Fruit fly (Drosophila melanogaster) whole organism, wandering third instar larva: ENCODE data around the gene Reg-2.

Source experiments
- Dfd ChIP-seq: fragments of >200 bp; optimal IDR thresholded peaks from 2 replicates; lab custom pipeline; 2017; ENCODE audit warnings: missing biosample characterization, missing genetic modification characterization
- Hr78 ChIP-seq: fragments of >200 bp; optimal IDR thresholded peaks from 2 replicates; lab custom pipeline; 2017; ENCODE audit warnings: missing biosample characterization, missing genetic modification characterization
- br ChIP-seq: fragments of 200-800 bp; sonication (Bioruptor generic); optimal IDR thresholded peaks from 2 replicates; lab custom pipeline; 2016; ENCODE audit warnings: missing biosample characterization, missing genetic modification characterization
- dsf ChIP-seq: sonication (Bioruptor generic); optimal IDR thresholded peaks from 2 replicates; lab custom pipeline; 2016; ENCODE audit warnings: missing biosample characterization, missing genetic modification characterization, borderline replicate concordance
- ey ChIP-seq: fragments of 200-800 bp; sonication (Bioruptor generic); optimal IDR thresholded peaks from 2 replicates; lab custom pipeline; 2016; ENCODE audit warnings: missing biosample characterization, missing genetic modification characterization
- jim ChIP-seq: fragments of 175-275, 200-325 bp; sonication (Bioruptor generic); optimal IDR thresholded peaks from 2 replicates; lab custom pipeline; 2016; ENCODE audit warnings: missing biosample characterization, mild to moderate bottlenecking, missing genetic modification characterization
- pan ChIP-seq: fragments of >200 bp; optimal IDR thresholded peaks from 2 replicates; lab custom pipeline; 2017
- psq ChIP-seq: fragments of 200-800 bp; sonication (Bioruptor generic); optimal IDR thresholded peaks from 3 replicates; lab custom pipeline; 2017; ENCODE audit warnings: missing biosample characterization, mild to moderate bottlenecking, missing genetic modification characterization, moderate library complexity
- rgr ChIP-seq: fragments of 200-800 bp; sonication (Bioruptor generic); optimal IDR thresholded peaks from 3 replicates; lab custom pipeline; 2016; ENCODE audit warnings: missing biosample characterization, mild to moderate bottlenecking, missing genetic modification characterization
- sage ChIP-seq: fragments of 200-800 bp; sonication (Bioruptor generic); optimal IDR thresholded peaks from 2 replicates; lab custom pipeline; 2016; ENCODE audit warnings: missing biosample characterization, mild to moderate bottlenecking, missing genetic modification characterization
- usp ChIP-seq: fragments of >200 bp; optimal IDR thresholded peaks from 2 replicates; lab custom pipeline; 2017; ENCODE audit warnings: missing biosample characterization, missing genetic modification characterization

- no peak for TF ChIP-seq sage (GFP tag; lab: Kevin White, UChicago)
- no peak for TF ChIP-seq usp (GFP tag; lab: Kevin White, UChicago)
- no peak for TF ChIP-seq rgr
- no peak for TF ChIP-seq psq (GFP tag; lab: Kevin White, UChicago)
- TF ChIP-seq Dfd: no peak
- TF ChIP-seq ey: no peak
- TF ChIP-seq pan (lab: Kevin White, UChicago): no peak
- no peak for TF ChIP-seq br (GFP tag; lab: Kevin White, UChicago)
- no peak for TF ChIP-seq dsf (GFP tag; lab: Kevin White, UChicago)
- no peak for TF ChIP-seq jim (GFP tag; lab: Kevin White, UChicago)
- TF ChIP-seq Hr78: no peak
Observed at dm6 chr3L:586582-587213, 19.7 kb downstream of the Reg-2 start.
